Worm (Caenorhabditis elegans): ENCODE data around the gene srg-39.

Gene srg-39

ce11 chrV:11155553-11155952, 3.3 kb upstream of the srg-39 start, which contains the start of gene srg-38:
Gene srg-38 (minus strand): TSS chrV:11155653.
- no peak for TF ChIP-seq nhr-12 (tag; optimal IDR thresholded peaks at IDR 0.05)
- TF ChIP-seq cnd-1 (tag; optimal IDR thresholded peaks at IDR 0.05): no peak
- TF ChIP-seq ceh-43 (GFP tag; optimal IDR thresholded peaks at IDR 0.05): no peak
- no peak for TF ChIP-seq sptf-1 (tag; optimal IDR thresholded peaks at IDR 0.05)
- no peak for TF ChIP-seq mls-2 (tag; optimal IDR thresholded peaks at IDR 0.05)
- no peak for TF ChIP-seq ceh-83 (GFP tag; optimal IDR thresholded peaks at IDR 0.05)
- TF ChIP-seq pha-4 (tag; optimal IDR thresholded peaks at IDR 0.05): no peak
- no peak for TF ChIP-seq ceh-39 (tag; optimal IDR thresholded peaks at IDR 0.05)
- TF ChIP-seq nhr-28 (tag; optimal IDR thresholded peaks at IDR 0.05): no peak
- TF ChIP-seq lin-13 (tag; optimal IDR thresholded peaks at IDR 0.05): no peak

- no peak for TF ChIP-seq mab-5 (tag; optimal IDR thresholded peaks at IDR 0.05)
Observed at ce11 chrV:11149405-11149804, 2.8 kb downstream of the srg-39 start, which contains the start of gene T19C4.1. Gene T19C4.1 (plus strand): TSS chrV:11149705.

ce11 chrV:11148971-11149370, 3.3 kb downstream of the srg-39 start:
- TF ChIP-seq drap-1 (GFP tag; optimal IDR thresholded peaks at IDR 0.05): no peak
- no peak for TF ChIP-seq ham-2 (GFP tag; optimal IDR thresholded peaks at IDR 0.05)
- no peak for TF ChIP-seq zip-8 (tag; optimal IDR thresholded peaks at IDR 0.05)
- no peak for TF ChIP-seq nhr-12 (tag; optimal IDR thresholded peaks at IDR 0.05)
- TF ChIP-seq nhr-237 (tag; optimal IDR thresholded peaks at IDR 0.05): no peak
- no peak for TF ChIP-seq pha-4 (tag; optimal IDR thresholded peaks at IDR 0.05)
- TF ChIP-seq blmp-1 (tag; optimal IDR thresholded peaks at IDR 0.05): peak; percentile 22
- TF ChIP-seq elt-3 (tag; optimal IDR thresholded peaks at IDR 0.05): no peak

- TF ChIP-seq unc-120 (tag; optimal IDR thresholded peaks at IDR 0.05; ENCODE audit: poor library complexity, severe bottlenecking) (no peak), nhr-237 (tag; optimal IDR thresholded peaks at IDR 0.05) (peak; percentile 16)
Observed at ce11 chrV:11147780-11148144, 4.5 kb downstream of the srg-39 start.

- TF ChIP-seq elt-1 (tag; optimal IDR thresholded peaks at IDR 0.05; ENCODE audit: borderline replicate concordance, insufficient read depth) (no peak), cnd-1 (tag; optimal IDR thresholded peaks at IDR 0.05) (no peak), mab-5 (tag; optimal IDR thresholded peaks at IDR 0.05) (no peak), flh-1 (GFP tag; optimal IDR thresholded peaks at IDR 0.05) (no peak)
Observed at ce11 chrV:11146958-11147779, 5.1 kb downstream of the srg-39 start, which contains the start of the genes T19C4.24 and nlp-33. Gene T19C4.24 (minus strand): TSS chrV:11147008. Gene nlp-33 (plus strand): TSS chrV:11147346.

ce11 chrV:11144694-11145093, 7.5 kb downstream of the srg-39 start, which contains the start of gene C06H2.7:
Gene C06H2.7 (minus strand): TSS chrV:11144794.
- TF ChIP-seq M03D4.4 (tag; optimal IDR thresholded peaks at IDR 0.05) (no peak), sem-2 (GFP tag; optimal IDR thresholded peaks at IDR 0.05) (no peak), pha-4 (tag; optimal IDR thresholded peaks at IDR 0.05) (no peak), sptf-1 (tag; optimal IDR thresholded peaks at IDR 0.05) (no peak), bed-3 (GFP tag; optimal IDR thresholded peaks at IDR 0.05) (no peak), elt-1 (tag; optimal IDR thresholded peaks at IDR 0.05; ENCODE audit: borderline replicate concordance, insufficient read depth) (no peak), unc-62 (GFP tag; optimal IDR thresholded peaks at IDR 0.05) (no peak)

ce11 chrV:11141179-11141578, 11.1 kb downstream of the srg-39 start, which contains the start of gene folt-1:
Gene folt-1 (plus strand): TSS chrV:11141479.
- TF ChIP-seq lin-32 (GFP tag; optimal IDR thresholded peaks at IDR 0.05): no peak
- no peak for TF ChIP-seq elt-3 (tag; optimal IDR thresholded peaks at IDR 0.05)
- no peak for TF ChIP-seq nhr-2 (tag; optimal IDR thresholded peaks at IDR 0.05)
- no peak for TF ChIP-seq blmp-1 (tag; optimal IDR thresholded peaks at IDR 0.05)
- no peak for TF ChIP-seq pha-4 (tag; optimal IDR thresholded peaks at IDR 0.05)
- no peak for TF ChIP-seq snpc-4 (tag; optimal IDR thresholded peaks at IDR 0.05)
- TF ChIP-seq nhr-237 (tag; optimal IDR thresholded peaks at IDR 0.05): no peak
